Worm (Caenorhabditis elegans) whole organism, mixed stage, embryonic: ENCODE measurements around the gene C46F9.5.
"Not testable (repeated sequence)": the region's sequence is repeated elsewhere in the genome, so short reads cannot be mapped to it uniquely, and the experiment has no call there.

Experiments used
- M03D4.4 ChIP-seq: sonication (generic microtip); optimal IDR thresholded peaks from 2 replicates; lab custom pipeline; 2017; ENCODE audit warnings: mild to moderate bottlenecking, missing genetic modification characterization, missing compliant biosample characterization
- bed-3 ChIP-seq: fragments of 200-800 bp; sonication (Bioruptor generic); optimal IDR thresholded peaks from 3 replicates; lab custom pipeline; 2018; ENCODE audit warnings: mild to moderate bottlenecking, missing genetic modification characterization, moderate library complexity, missing compliant biosample characterization
- blmp-1 ChIP-seq: fragments of 150-350 bp; optimal IDR thresholded peaks from 2 replicates; lab custom pipeline; 2014; ENCODE audit warnings: missing biosample characterization, missing genetic modification characterization
- ceh-39 ChIP-seq: fragments of 150-350 bp; optimal IDR thresholded peaks from 2 replicates; lab custom pipeline; 2014; ENCODE audit warnings: missing biosample characterization, missing genetic modification characterization
- ceh-43 ChIP-seq: fragments of 200-800 bp; sonication (Bioruptor generic); optimal IDR thresholded peaks from 2 replicates; lab custom pipeline; 2018; ENCODE audit warnings: mild to moderate bottlenecking, missing genetic modification characterization, moderate library complexity, missing compliant biosample characterization
- ceh-83 ChIP-seq: fragments of 200-800 bp; sonication (Bioruptor generic); optimal IDR thresholded peaks from 2 replicates; lab custom pipeline; 2018; ENCODE audit warnings: mild to moderate bottlenecking, missing genetic modification characterization, missing compliant biosample characterization
- cnd-1 ChIP-seq: fragments of 200-800 bp; sonication (Bioruptor generic); optimal IDR thresholded peaks from 2 replicates; lab custom pipeline; 2018; ENCODE audit warnings: mild to moderate bottlenecking, missing genetic modification characterization, missing compliant biosample characterization
- drap-1 ChIP-seq: fragments of 200-800 bp; sonication (Bioruptor generic); optimal IDR thresholded peaks from 3 replicates; lab custom pipeline; 2018; ENCODE audit warnings: mild to moderate bottlenecking, missing genetic modification characterization, missing compliant biosample characterization
- elt-3 ChIP-seq: fragments of 150-350 bp; optimal IDR thresholded peaks from 2 replicates; lab custom pipeline; 2014; ENCODE audit warnings: missing biosample characterization, missing genetic modification characterization
- ham-2 ChIP-seq: fragments of 200-800 bp; sonication (Bioruptor generic); optimal IDR thresholded peaks from 2 replicates; lab custom pipeline; 2018; ENCODE audit warnings: mild to moderate bottlenecking, missing genetic modification characterization, missing compliant biosample characterization
- hlh-1 ChIP-seq: fragments of 150-350 bp; optimal IDR thresholded peaks from 2 replicates; lab custom pipeline; 2014; ENCODE audit warnings: missing biosample characterization, missing genetic modification reagents, missing genetic modification characterization
- lin-13 ChIP-seq: fragments of 150-350 bp; optimal IDR thresholded peaks from 2 replicates; lab custom pipeline; 2014; ENCODE audit warnings: missing biosample characterization, missing genetic modification characterization
- lin-32 ChIP-seq: fragments of 200-800 bp; sonication (Bioruptor generic); optimal IDR thresholded peaks from 2 replicates; lab custom pipeline; 2018; ENCODE audit warnings: mild to moderate bottlenecking, missing genetic modification characterization, missing compliant biosample characterization
- lsy-2 ChIP-seq: fragments of 150-350 bp; optimal IDR thresholded peaks from 2 replicates; lab custom pipeline; 2014; ENCODE audit warnings: missing biosample characterization, missing genetic modification characterization
- mab-5 ChIP-seq: fragments of 150-350 bp; optimal IDR thresholded peaks from 2 replicates; lab custom pipeline; 2014; ENCODE audit warnings: missing biosample characterization, missing genetic modification characterization
- mep-1 ChIP-seq: fragments of 150-350 bp; optimal IDR thresholded peaks from 2 replicates; lab custom pipeline; 2017; ENCODE audit warnings: missing biosample characterization, missing genetic modification reagents, missing genetic modification characterization, inconsistent platforms
- mls-2 ChIP-seq: sonication (generic microtip); optimal IDR thresholded peaks from 2 replicates; lab custom pipeline; 2016; ENCODE audit warnings: mild to moderate bottlenecking, missing genetic modification characterization, moderate library complexity, missing compliant biosample characterization
- nhr-12 ChIP-seq: fragments of 150-350 bp; optimal IDR thresholded peaks from 2 replicates; lab custom pipeline; 2014; ENCODE audit warnings: missing biosample characterization, missing genetic modification characterization
- nhr-2 ChIP-seq: fragments of 150-350 bp; optimal IDR thresholded peaks from 2 replicates; lab custom pipeline; 2014; ENCODE audit warnings: missing biosample characterization, missing genetic modification characterization
- nhr-237 ChIP-seq: fragments of 150-350 bp; optimal IDR thresholded peaks from 2 replicates; lab custom pipeline; 2014; ENCODE audit warnings: missing biosample characterization, missing genetic modification characterization
- nhr-76 ChIP-seq: sonication (generic microtip); optimal IDR thresholded peaks from 2 replicates; lab custom pipeline; 2017; ENCODE audit warnings: missing biosample characterization, missing genetic modification characterization
- sem-2 ChIP-seq: fragments of 200-800 bp; sonication (Bioruptor generic); optimal IDR thresholded peaks from 2 replicates; lab custom pipeline; 2018; ENCODE audit warnings: mild to moderate bottlenecking, missing genetic modification characterization, missing compliant biosample characterization
- snpc-4 ChIP-seq: fragments of 150-350 bp; optimal IDR thresholded peaks from 2 replicates; lab custom pipeline; 2014; ENCODE audit warnings: missing biosample characterization, missing genetic modification characterization
- sptf-1 ChIP-seq: sonication (generic microtip); optimal IDR thresholded peaks from 2 replicates; lab custom pipeline; 2017; ENCODE audit warnings: mild to moderate bottlenecking, missing genetic modification characterization, moderate library complexity, missing compliant biosample characterization
- unc-120 ChIP-seq: sonication (generic microtip); optimal IDR thresholded peaks from 2 replicates; lab custom pipeline; 2017; ENCODE audit warnings: missing genetic modification characterization, missing compliant biosample characterization; ENCODE audit not compliant: poor library complexity, severe bottlenecking
- unc-39 ChIP-seq: fragments of 150-350 bp; optimal IDR thresholded peaks from 2 replicates; lab custom pipeline; 2014; ENCODE audit warnings: missing biosample characterization, missing genetic modification characterization
- unc-62 ChIP-seq: fragments of 150-350 bp; optimal IDR thresholded peaks from 2 replicates; lab custom pipeline; 2014; ENCODE audit warnings: missing biosample characterization, missing genetic modification reagents, missing genetic modification characterization
- zip-8 ChIP-seq: fragments of 150-350 bp; optimal IDR thresholded peaks from 2 replicates; lab custom pipeline; 2014; ENCODE audit warnings: missing biosample characterization, missing genetic modification characterization
- ztf-11 ChIP-seq: fragments of 150-350 bp; optimal IDR thresholded peaks from 2 replicates; lab custom pipeline; 2014; ENCODE audit warnings: missing biosample characterization, missing genetic modification characterization

C46F9.5 gene

ce11 chrII:1854094-1854493, 41.3 kb upstream of the C46F9.5 start, which contains the start of gene fbxb-95:
Gene fbxb-95, plus strand, starts transcription at chrII:1854394.
- TF ChIP-seq drap-1 (GFP tag; lab: Kevin White, UChicago); unc-120 (tag; lab: Kevin White, UChicago); lsy-2 (tag; lab: Kevin White, UChicago): not testable (repeated sequence)
- TF ChIP-seq, all 35 proteins: peak for 0; not testable (repeated sequence) for 35

ce11 chrII:1861285-1861793, 34.0 kb upstream of the C46F9.5 start, which contains the start of gene C16C4.18:
Gene C16C4.18, minus strand, starts transcription at chrII:1861335.
- TF ChIP-seq mep-1 (tag; lab: Kevin White, UChicago) = peak; percentile 2

ce11 chrII:1862334-1862733, 33.0 kb upstream of the C46F9.5 start, which contains the start of gene fbxb-98:
Gene fbxb-98, plus strand, starts transcription at chrII:1862634.
- not testable (repeated sequence) for TF ChIP-seq blmp-1, lsy-2, ceh-39 (tag; lab: Kevin White, UChicago)

ce11 chrII:1864278-1864677, 31.1 kb upstream of the C46F9.5 start, which contains the start of gene C16C4.17:
Gene C16C4.17, plus strand, starts transcription at chrII:1864578.
- no peak for TF ChIP-seq bed-3 (GFP tag; lab: Kevin White, UChicago)

- TF ChIP-seq sem-2 = no peak
- TF ChIP-seq mab-5 (tag; lab: Kevin White, UChicago) = no peak
- TF ChIP-seq zip-8 (tag; lab: Kevin White, UChicago) = no peak
- no peak for TF ChIP-seq M03D4.4
- no peak for TF ChIP-seq ceh-39 (tag; lab: Kevin White, UChicago)
- no peak for TF ChIP-seq lin-13
- no peak for TF ChIP-seq cnd-1 (tag; lab: Kevin White, UChicago)
- TF ChIP-seq ham-2 (GFP tag; lab: Kevin White, UChicago) = no peak
- no peak for TF ChIP-seq snpc-4 (tag; lab: Kevin White, UChicago)
- TF ChIP-seq unc-39 = no peak
- TF ChIP-seq blmp-1 (tag; lab: Kevin White, UChicago) = no peak
Observed at ce11 chrII:1865683-1866431, 29.5 kb upstream of the C46F9.5 start, which contains the start of gene math-15. Gene math-15, plus strand, starts transcription at chrII:1866381.

ce11 chrII:1869120-1869519, 26.3 kb upstream of the C46F9.5 start, which contains the start of gene math-14:
Gene math-14, plus strand, starts transcription at chrII:1869420.
- TF ChIP-seq ham-2 (GFP tag; lab: Kevin White, UChicago) = no peak
- TF ChIP-seq mep-1 (tag; lab: Kevin White, UChicago) = no peak
- no peak for TF ChIP-seq nhr-76 (tag; lab: Kevin White, UChicago)
- no peak for TF ChIP-seq ceh-83 (GFP tag; lab: Kevin White, UChicago)

- no peak for TF ChIP-seq elt-3 (tag; lab: Kevin White, UChicago)
- TF ChIP-seq mls-2 (tag; lab: Kevin White, UChicago) = no peak
- no peak for TF ChIP-seq blmp-1 (tag; lab: Kevin White, UChicago)
- no peak for TF ChIP-seq sptf-1 (tag; lab: Kevin White, UChicago)
- no peak for TF ChIP-seq ceh-83 (GFP tag; lab: Kevin White, UChicago)
Observed at ce11 chrII:1870875-1871592, 24.3 kb upstream of the C46F9.5 start, which contains the start of gene math-10. Gene math-10, plus strand, starts transcription at chrII:1871542.

- no peak for TF ChIP-seq snpc-4 (tag; lab: Kevin White, UChicago)
- no peak for TF ChIP-seq hlh-1 (tag; lab: Kevin White, UChicago)
- TF ChIP-seq mls-2 (tag; lab: Kevin White, UChicago) = no peak
- no peak for TF ChIP-seq ham-2 (GFP tag; lab: Kevin White, UChicago)
- TF ChIP-seq M03D4.4 = no peak
- TF ChIP-seq unc-120 (tag; lab: Kevin White, UChicago) = no peak
- TF ChIP-seq nhr-237 (tag; lab: Kevin White, UChicago) = no peak
- no peak for TF ChIP-seq lin-32 (GFP tag; lab: Kevin White, UChicago)
- no peak for TF ChIP-seq nhr-76 (tag; lab: Kevin White, UChicago)
- no peak for TF ChIP-seq ceh-43 (GFP tag; lab: Kevin White, UChicago)
- no peak for TF ChIP-seq nhr-12 (tag; lab: Kevin White, UChicago)
- no peak for TF ChIP-seq elt-3 (tag; lab: Kevin White, UChicago)
- TF ChIP-seq lsy-2 (tag; lab: Kevin White, UChicago) = no peak
- no peak for TF ChIP-seq mep-1 (tag; lab: Kevin White, UChicago)
- TF ChIP-seq ztf-11 (tag; lab: Kevin White, UChicago) = no peak
- TF ChIP-seq drap-1 (GFP tag; lab: Kevin White, UChicago) = no peak
- no peak for TF ChIP-seq bed-3 (GFP tag; lab: Kevin White, UChicago)
- TF ChIP-seq nhr-2 = no peak
- no peak for TF ChIP-seq unc-62 (GFP tag; lab: Kevin White, UChicago)
Observed at ce11 chrII:1875658-1876057, 19.7 kb upstream of the C46F9.5 start, which contains the start of gene math-13. Gene math-13, plus strand, starts transcription at chrII:1875958.
